Worm (Caenorhabditis elegans): ENCODE data around the gene adss-1.

- no peak for TF ChIP-seq ama-1 (optimal IDR thresholded peaks at IDR 0.05)
- TF ChIP-seq tbx-11 (GFP tag; IDR thresholded peaks at IDR 0.05), result no peak
- no peak for TF ChIP-seq flt-1 (GFP tag; IDR thresholded peaks at IDR 0.05)
- no peak for TF ChIP-seq ceh-13 (GFP tag; optimal IDR thresholded peaks at IDR 0.05)
- no peak for TF ChIP-seq ets-7 (tag; optimal IDR thresholded peaks at IDR 0.05)
- TF ChIP-seq F13C5.2 (tag; optimal IDR thresholded peaks at IDR 0.05), result no peak
- TF ChIP-seq hmg-4 (GFP tag; optimal IDR thresholded peaks at IDR 0.05), result no peak
- TF ChIP-seq sea-1 (GFP tag; conservative IDR thresholded peaks at IDR 0.05), result no peak
- no peak for TF ChIP-seq pes-1 (GFP tag; IDR thresholded peaks at IDR 0.05)
- no peak for TF ChIP-seq hmbx-1 (tag; optimal IDR thresholded peaks at IDR 0.05)
These were observed 45.5 kb upstream of the adss-1 start for ce11 chrV:4868698-4869097.
